Worm (Caenorhabditis elegans): ENCODE results near the gene hda-11.

Gene hda-11

DNA sequence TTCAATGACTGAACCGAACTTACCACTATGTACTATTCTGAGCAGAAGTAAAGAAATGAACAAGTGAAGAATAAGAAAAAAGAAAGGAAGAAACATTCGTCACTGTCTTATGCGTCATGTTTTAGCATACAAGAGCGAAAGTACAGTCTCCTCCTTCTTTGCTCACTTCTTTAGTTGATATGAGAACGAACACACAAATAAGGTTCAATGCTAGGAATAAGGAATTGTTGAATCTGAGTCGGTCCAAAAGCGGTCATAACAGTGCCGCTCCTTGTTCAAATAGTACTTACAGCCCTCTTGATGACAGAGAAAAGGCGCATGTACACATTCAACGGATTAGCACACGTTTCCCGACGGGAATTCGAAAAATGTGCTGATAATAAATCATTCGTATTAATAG, 13.1 kb downstream of the hda-11 start, which contains the start of gene F25D1.8:
Gene F25D1.8, plus strand, starts transcription at position 301 of the 400 bp plus-strand sequence.
- TF ChIP-seq Y55F3AM.14 (GFP tag; optimal IDR thresholded peaks at IDR 0.05): no peak
- no peak for TF ChIP-seq mdl-1 (tag; optimal IDR thresholded peaks at IDR 0.05)
- no peak for TF ChIP-seq nhr-237 (tag; optimal IDR thresholded peaks at IDR 0.05)
- TF ChIP-seq ztf-1 (GFP tag; conservative IDR thresholded peaks at IDR 0.05): no peak
- TF ChIP-seq lsy-2 (tag; optimal IDR thresholded peaks at IDR 0.05): no peak
- TF ChIP-seq alr-1 (tag; optimal IDR thresholded peaks at IDR 0.05): no peak
- no peak for TF ChIP-seq unc-39 (tag; optimal IDR thresholded peaks at IDR 0.05)
- no peak for TF ChIP-seq ZK546.5 (tag; optimal IDR thresholded peaks at IDR 0.05)
- no peak for TF ChIP-seq sem-4 (tag; optimal IDR thresholded peaks at IDR 0.05)
- TF ChIP-seq nhr-25 (tag; optimal IDR thresholded peaks at IDR 0.05): no peak
- no peak for TF ChIP-seq skn-1 (tag; optimal IDR thresholded peaks at IDR 0.05)
- TF ChIP-seq nhr-23 (tag; optimal IDR thresholded peaks at IDR 0.05): no peak
- no peak for TF ChIP-seq dmd-4 (tag; optimal IDR thresholded peaks at IDR 0.05)
- TF ChIP-seq zag-1 (tag; optimal IDR thresholded peaks at IDR 0.05): no peak
- TF ChIP-seq mab-5 (tag; optimal IDR thresholded peaks at IDR 0.05): no peak

ce11 chrV:10540024-10540423, 14.0 kb downstream of the hda-11 start, which contains the start of gene degt-1:
degt-1 (plus strand) TSS chrV:10540324.
- no peak for TF ChIP-seq fos-1 (tag; optimal IDR thresholded peaks at IDR 0.05)
- TF ChIP-seq sma-3 (GFP tag; optimal IDR thresholded peaks at IDR 0.05): no peak
- no peak for TF ChIP-seq nhr-10 (tag; optimal IDR thresholded peaks at IDR 0.05)
- no peak for TF ChIP-seq dmd-4 (tag; optimal IDR thresholded peaks at IDR 0.05)
- TF ChIP-seq nhr-129 (tag; optimal IDR thresholded peaks at IDR 0.05): no peak
- no peak for TF ChIP-seq nhr-11 (tag; optimal IDR thresholded peaks at IDR 0.05)
- no peak for TF ChIP-seq unc-62 (GFP tag; optimal IDR thresholded peaks at IDR 0.05)
- TF ChIP-seq crh-2 (tag; optimal IDR thresholded peaks at IDR 0.05): no peak
- no peak for TF ChIP-seq egl-27 (tag; optimal IDR thresholded peaks at IDR 0.05)
- TF ChIP-seq aly-2 (tag; optimal IDR thresholded peaks at IDR 0.05): no peak
- no peak for TF ChIP-seq elt-1 (tag; optimal IDR thresholded peaks at IDR 0.05)
- TF ChIP-seq nhr-237 (tag; optimal IDR thresholded peaks at IDR 0.05): no peak
- TF ChIP-seq ztf-1 (GFP tag; conservative IDR thresholded peaks at IDR 0.05): no peak

DNA sequence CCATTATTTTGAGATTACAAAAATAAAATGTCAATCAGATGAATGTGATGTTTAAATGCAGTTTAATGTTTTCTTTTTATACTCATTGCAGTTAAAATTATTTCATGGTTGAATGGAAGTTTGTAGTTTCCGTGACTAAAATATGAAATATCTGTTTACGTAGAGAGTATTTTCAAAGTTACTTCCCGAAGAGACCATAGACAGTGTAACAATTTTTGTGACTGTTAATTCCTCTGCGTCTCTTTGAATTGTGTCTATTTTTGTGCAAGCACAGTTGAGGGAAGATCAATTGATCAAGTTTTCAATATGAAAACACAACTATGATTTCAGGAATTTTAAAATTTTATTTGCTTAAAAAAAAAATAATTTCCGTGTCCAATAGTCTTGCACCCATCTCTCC, 20.8 kb downstream of the hda-11 start, which contains the start of gene F25D1.5:
Gene F25D1.5, minus strand, starts transcription at position 35 of the 400 bp plus-strand sequence.
- TF ChIP-seq crh-2 (tag; optimal IDR thresholded peaks at IDR 0.05) (peak; percentile 24), nhr-23 (tag; optimal IDR thresholded peaks at IDR 0.05) (no peak), ceh-16 (tag; optimal IDR thresholded peaks at IDR 0.05) (no peak), sma-9 (GFP tag; optimal IDR thresholded peaks at IDR 0.05) (peak; percentile 59), sma-9 (tag; optimal IDR thresholded peaks at IDR 0.05) (no peak), fos-1 (tag; optimal IDR thresholded peaks at IDR 0.05) (peak; percentile 41), mbf-1 (tag; optimal IDR thresholded peaks at IDR 0.05) (no peak), nhr-6 (tag; optimal IDR thresholded peaks at IDR 0.05) (no peak), elt-1 (tag; optimal IDR thresholded peaks at IDR 0.05) (no peak), ama-1 (optimal IDR thresholded peaks at IDR 0.05) (no peak), C34F6.9 (tag; optimal IDR thresholded peaks at IDR 0.05) (no peak), nhr-10 (tag; optimal IDR thresholded peaks at IDR 0.05) (no peak), nhr-129 (tag; optimal IDR thresholded peaks at IDR 0.05) (no peak), sem-4 (tag; optimal IDR thresholded peaks at IDR 0.05) (no peak), nhr-77 (tag; optimal IDR thresholded peaks at IDR 0.05) (peak; percentile 27)

- TF ChIP-seq dmd-4 (tag; optimal IDR thresholded peaks at IDR 0.05) (no peak), nhr-25 (tag; optimal IDR thresholded peaks at IDR 0.05) (no peak), F13H6.1 (tag; optimal IDR thresholded peaks at IDR 0.05) (no peak), nhr-129 (tag; optimal IDR thresholded peaks at IDR 0.05) (no peak), mdl-1 (tag; optimal IDR thresholded peaks at IDR 0.05) (no peak), unc-55 (GFP tag; optimal IDR thresholded peaks at IDR 0.05) (no peak), unc-39 (tag; optimal IDR thresholded peaks at IDR 0.05) (no peak), crh-2 (tag; optimal IDR thresholded peaks at IDR 0.05) (no peak), egl-27 (tag; optimal IDR thresholded peaks at IDR 0.05) (no peak), nhr-10 (tag; optimal IDR thresholded peaks at IDR 0.05) (no peak)
These were observed 23.0 kb downstream of the hda-11 start, which contains the start of gene srd-34 for ce11 chrV:10548981-10549380. srd-34 (minus strand) TSS chrV:10549081.

- TF ChIP-seq nhr-237 (tag; optimal IDR thresholded peaks at IDR 0.05): no peak
- no peak for TF ChIP-seq unc-39 (tag; optimal IDR thresholded peaks at IDR 0.05)
- no peak for TF ChIP-seq sem-4 (tag; optimal IDR thresholded peaks at IDR 0.05)
- no peak for TF ChIP-seq ceh-82 (tag; optimal IDR thresholded peaks at IDR 0.05)
- TF ChIP-seq alr-1 (tag; optimal IDR thresholded peaks at IDR 0.05): no peak
- no peak for TF ChIP-seq nhr-12 (tag; optimal IDR thresholded peaks at IDR 0.05)
- no peak for TF ChIP-seq peb-1 (tag; optimal IDR thresholded peaks at IDR 0.05)
- TF ChIP-seq unc-55 (GFP tag; optimal IDR thresholded peaks at IDR 0.05): no peak
- TF ChIP-seq mab-5 (tag; optimal IDR thresholded peaks at IDR 0.05): no peak
- no peak for TF ChIP-seq lin-11 (tag; optimal IDR thresholded peaks at IDR 0.05)
- no peak for TF ChIP-seq sma-9 (GFP tag; optimal IDR thresholded peaks at IDR 0.05)
- TF ChIP-seq sma-9 (tag; optimal IDR thresholded peaks at IDR 0.05): no peak
- no peak for TF ChIP-seq ama-1 (optimal IDR thresholded peaks at IDR 0.05)
- no peak for TF ChIP-seq nhr-23 (tag; optimal IDR thresholded peaks at IDR 0.05)
- no peak for TF ChIP-seq nhr-6 (tag; optimal IDR thresholded peaks at IDR 0.05)
- no peak for TF ChIP-seq ztf-11 (tag; optimal IDR thresholded peaks at IDR 0.05)
- no peak for TF ChIP-seq nhr-21 (tag; optimal IDR thresholded peaks at IDR 0.05)
- no peak for TF ChIP-seq dmd-4 (tag; optimal IDR thresholded peaks at IDR 0.05)
- no peak for TF ChIP-seq snpc-4 (tag; optimal IDR thresholded peaks at IDR 0.05)
- TF ChIP-seq zag-1 (tag; optimal IDR thresholded peaks at IDR 0.05): no peak
These were observed 23.7 kb downstream of the hda-11 start, which contains the start of gene F32G8.2 for ce11 chrV:10549717-10550116. F32G8.2 (plus strand) TSS chrV:10550017.
